Fruit fly (Drosophila melanogaster): ENCODE data around the gene Adhr.

DNA sequence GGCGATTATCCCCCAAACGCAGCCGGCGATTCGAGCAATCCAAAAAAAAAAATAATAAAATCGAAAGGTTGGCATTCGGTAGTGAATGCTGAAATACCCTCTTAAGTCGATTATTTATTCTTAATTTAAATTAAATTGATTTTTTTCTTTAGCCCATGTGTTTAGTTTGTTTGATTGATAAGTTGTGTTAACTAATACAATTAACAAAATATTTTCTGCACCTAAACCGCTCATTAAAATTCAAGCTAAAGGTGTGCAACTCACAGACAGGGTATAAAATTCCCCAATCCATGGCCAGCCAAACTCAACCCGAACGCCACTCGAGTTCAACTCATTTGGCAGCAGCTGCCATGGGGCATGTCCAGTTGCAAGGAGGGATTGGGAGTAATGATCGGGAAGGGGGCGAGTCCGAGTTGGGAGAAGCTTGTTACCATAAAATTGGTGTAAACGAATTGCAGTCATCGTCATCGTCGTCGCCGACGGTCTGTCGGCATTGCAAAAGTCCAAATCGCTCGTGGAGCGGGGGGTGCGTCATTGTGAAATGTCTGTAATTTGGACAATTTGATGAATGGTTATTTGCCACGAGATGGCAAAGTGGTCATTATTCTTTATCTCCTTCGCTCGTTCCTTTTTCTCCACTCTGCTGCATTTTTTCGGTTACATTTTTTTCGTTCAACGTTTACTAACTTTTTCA lies 42.0 kb upstream of the Adhr start:
- TF ChIP-seq kay (GFP tag; ENCODE audit: borderline replicate concordance), result no peak
- no peak for TF ChIP-seq CG7101 (tag; optimal IDR thresholded peaks at IDR 0.05)
- no peak for TF ChIP-seq pad (GFP tag; optimal IDR thresholded peaks at IDR 0.05)
- no peak for TF ChIP-seq Clk (GFP tag; optimal IDR thresholded peaks at IDR 0.05)
- no peak for TF ChIP-seq bab1 (GFP tag; optimal IDR thresholded peaks at IDR 0.05)
- TF ChIP-seq CG14711 (tag; optimal IDR thresholded peaks at IDR 0.05), result no peak
- no peak for TF ChIP-seq cic (GFP tag; optimal IDR thresholded peaks at IDR 0.05)
- no peak for TF ChIP-seq toe (GFP tag; optimal IDR thresholded peaks at IDR 0.05)
- TF ChIP-seq CG12768 (GFP tag; optimal IDR thresholded peaks at IDR 0.05), result no peak
